Fruit fly (Drosophila melanogaster) ovary, adult (tissue): ENCODE measurements around the gene koko.
A peak's percentile ranks its signal among the peaks of the same experiment; 100 is the strongest.

Source experiments
- CG17801 ChIP-seq: fragments of 200-800 bp; optimal IDR thresholded peaks from 2 replicates; lab custom pipeline; 2019; ENCODE audit warnings: missing biosample characterization, mild to moderate bottlenecking, missing genetic modification characterization, moderate library complexity; ENCODE audit not compliant: partially characterized antibody

koko gene

dm6 chr3R:18436550-18437362, 33.9 kb downstream of the koko start:
- peak; percentile 53 for TF ChIP-seq CG17801

- TF ChIP-seq CG17801 = no peak
Observed at dm6 chr3R:18438181-18438826, 35.5 kb downstream of the koko start.

- no peak for TF ChIP-seq CG17801
Observed at dm6 chr3R:18438827-18439717, 36.2 kb downstream of the koko start.

- TF ChIP-seq CG17801 = no peak
Observed at dm6 chr3R:18443232-18443631, 40.4 kb downstream of the koko start.

dm6 chr3R:18445148-18445843, 42.5 kb downstream of the koko start:
- no peak for TF ChIP-seq CG17801

dm6 chr3R:18447146-18447773, 44.4 kb downstream of the koko start:
- TF ChIP-seq CG17801 = no peak

dm6 chr3R:18448059-18448979, 45.5 kb downstream of the koko start:
- TF ChIP-seq CG17801 = peak; percentile 6

- no peak for TF ChIP-seq CG17801
Observed at dm6 chr3R:18449188-18449587, 46.4 kb downstream of the koko start.

dm6 chr3R:18449896-18450637, 47.2 kb downstream of the koko start:
- no peak for TF ChIP-seq CG17801
